Worm (Caenorhabditis elegans): ENCODE results near the gene nlp-67.

DNA sequence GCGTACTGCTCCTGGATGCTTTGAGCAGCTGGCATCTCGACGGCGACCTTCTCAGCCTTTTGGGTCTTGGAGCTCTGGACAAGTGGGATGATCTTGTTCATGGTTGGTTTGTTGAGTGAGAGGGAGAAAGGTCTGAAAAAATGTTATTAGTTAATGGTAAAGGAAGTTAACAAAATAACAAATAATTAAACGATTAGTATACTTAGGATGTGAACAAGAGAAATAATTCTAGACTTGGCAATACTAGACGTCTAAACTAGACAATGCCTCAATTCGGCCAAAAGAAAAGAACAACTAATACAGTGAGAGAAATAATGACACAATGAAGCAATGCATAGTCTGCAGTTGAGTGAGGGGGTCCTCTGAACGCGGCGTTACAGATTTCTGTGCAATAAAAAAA, 26.3 kb downstream of the nlp-67 start, which contains the start of gene R11.4:
- TF ChIP-seq mls-2 (tag; optimal IDR thresholded peaks at IDR 0.05) (no peak), unc-62 (GFP tag; optimal IDR thresholded peaks at IDR 0.05) (no peak), tbx-8 (GFP tag; optimal IDR thresholded peaks at IDR 0.05) (no peak), nhr-12 (tag; optimal IDR thresholded peaks at IDR 0.05) (no peak), pha-4 (tag; optimal IDR thresholded peaks at IDR 0.05) (no peak), elt-3 (tag; optimal IDR thresholded peaks at IDR 0.05) (no peak), snpc-4 (tag; optimal IDR thresholded peaks at IDR 0.05) (no peak), bed-3 (GFP tag; optimal IDR thresholded peaks at IDR 0.05) (no peak), sem-2 (GFP tag; optimal IDR thresholded peaks at IDR 0.05) (no peak)
